5 fruit fly cellular contexts compared by ENCODE assay signal in genomic region chrX:5718476-5719012, dm6.
TF ChIP-seq lines count a peak whose summit lies in the region.

No protein-coding gene starts in this region.

- TF ChIP-seq CTCF in whole organism, embryonic (GFP tag; optimal IDR thresholded peaks at IDR 0.05; lab: Kevin White, UChicago): no peak

TF ChIP-seq in whole organism, adult, 20 proteins besides CTCF, POLR2A, EP300 and RAD21 (continues in another document):
- TF ChIP-seq Hr96 (GFP tag; optimal IDR thresholded peaks at IDR 0.05; lab: Kevin White, UChicago): peak; percentile 45
- TF ChIP-seq CG5204 (GFP tag; optimal IDR thresholded peaks at IDR 0.05; lab: Kevin White, UChicago): peak; percentile 59
- TF ChIP-seq pad (GFP tag; optimal IDR thresholded peaks at IDR 0.05; lab: Kevin White, UChicago): peak; percentile 77
- peak; percentile 87 for TF ChIP-seq CG11617 (GFP tag; optimal IDR thresholded peaks at IDR 0.05; lab: Kevin White, UChicago)
- TF ChIP-seq bab1 (GFP tag; optimal IDR thresholded peaks at IDR 0.05; lab: Kevin White, UChicago): peak; percentile 25
- peak; percentile 52 for TF ChIP-seq toe (GFP tag; optimal IDR thresholded peaks at IDR 0.05; lab: Kevin White, UChicago)
- TF ChIP-seq CG14711 (tag; optimal IDR thresholded peaks at IDR 0.05; lab: Kevin White, UChicago): peak; percentile 89
- TF ChIP-seq ovo (GFP tag; optimal IDR thresholded peaks at IDR 0.05; lab: Kevin White, UChicago): peak; percentile 68
- TF ChIP-seq CG33017 (tag; optimal IDR thresholded peaks at IDR 0.05; lab: Kevin White, UChicago): peak; percentile 90
- TF ChIP-seq kay (GFP tag; lab: Kevin White, UChicago; ENCODE audit: borderline replicate concordance): peak; percentile 64
- TF ChIP-seq CG12768 (GFP tag; optimal IDR thresholded peaks at IDR 0.05; lab: Kevin White, UChicago): peak; percentile 91
- peak; percentile 95 for TF ChIP-seq CG7101 (tag; optimal IDR thresholded peaks at IDR 0.05; lab: Kevin White, UChicago)
- TF ChIP-seq tj (GFP tag; optimal IDR thresholded peaks at IDR 0.05; lab: Kevin White, UChicago): peak; percentile 62
- TF ChIP-seq CG1620 (GFP tag; optimal IDR thresholded peaks at IDR 0.05; lab: Kevin White, UChicago): peak; percentile 8
- peak; percentile 69 for TF ChIP-seq Mnt (GFP tag; optimal IDR thresholded peaks at IDR 0.05; lab: Kevin White, UChicago)
- TF ChIP-seq Clk (GFP tag; optimal IDR thresholded peaks at IDR 0.05; lab: Kevin White, UChicago): peak; percentile 70
- TF ChIP-seq cnc (optimal IDR thresholded peaks at IDR 0.05; lab: Kevin White, UChicago): no peak
- TF ChIP-seq cic (GFP tag; optimal IDR thresholded peaks at IDR 0.05; lab: Kevin White, UChicago): peak; percentile 10

TF ChIP-seq in whole organism, embryonic, 481 proteins besides CTCF, POLR2A, EP300 and RAD21 (continues in another document):
- peak; percentile 67 for TF ChIP-seq Ptx1 (GFP tag; IDR thresholded peaks at IDR 0.05; lab: Robert Waterston, UW)
- TF ChIP-seq toy (GFP tag; IDR thresholded peaks at IDR 0.05; lab: Robert Waterston, UW): 0 out of 2 replicates have a peak, but pooled peaks have one; percentile 10
- peak; percentile 37 for TF ChIP-seq CG1233 (GFP tag; optimal IDR thresholded peaks at IDR 0.05; lab: Kevin White, UChicago)
- peak; percentile 71; the same call in 1 of the 2 replicates for TF ChIP-seq ranshi (GFP tag; IDR thresholded peaks at IDR 0.05; lab: Robert Waterston, UW)
- TF ChIP-seq unpg (GFP tag; optimal IDR thresholded peaks at IDR 0.05; lab: Kevin White, UChicago): peak; percentile 64
- TF ChIP-seq CG6813 (GFP tag; optimal IDR thresholded peaks at IDR 0.05; lab: Kevin White, UChicago): peak; percentile 33
- peak; percentile 42 for TF ChIP-seq sqz (GFP tag; optimal IDR thresholded peaks at IDR 0.05; lab: Kevin White, UChicago)
- peak; percentile 61 for TF ChIP-seq H2.0 (GFP tag; IDR thresholded peaks at IDR 0.05; lab: Robert Waterston, UW)
- peak; percentile 60 for TF ChIP-seq CG12391 (tag; optimal IDR thresholded peaks at IDR 0.05; lab: Kevin White, UChicago)
- TF ChIP-seq CG11560 (tag; IDR thresholded peaks at IDR 0.05; lab: Robert Waterston, UW): peak; percentile 39; the same call in 1 of the 3 replicates
- TF ChIP-seq CG3163 (GFP tag; optimal IDR thresholded peaks at IDR 0.05; lab: Kevin White, UChicago): no peak
- TF ChIP-seq HLHmδ (GFP tag; optimal IDR thresholded peaks at IDR 0.05; lab: Kevin White, UChicago): no peak
- no peak for TF ChIP-seq Doc3 (GFP tag; IDR thresholded peaks at IDR 0.05; lab: Robert Waterston, UW; ENCODE audit: partially characterized antibody)
- peak; percentile 67 for TF ChIP-seq CG13296 (GFP tag; optimal IDR thresholded peaks at IDR 0.05; lab: Kevin White, UChicago)
- TF ChIP-seq CG6854 (GFP tag; optimal IDR thresholded peaks at IDR 0.05; lab: Kevin White, UChicago): peak; percentile 17
- peak; percentile 1 for TF ChIP-seq Max (GFP tag; optimal IDR thresholded peaks at IDR 0.05; lab: Kevin White, UChicago)
- no peak for TF ChIP-seq CG1529 (GFP tag; optimal IDR thresholded peaks at IDR 0.05; lab: Kevin White, UChicago)
- TF ChIP-seq Dll (GFP tag; IDR thresholded peaks at IDR 0.05; lab: Robert Waterston, UW; ENCODE audit: partially characterized antibody): no peak

TF ChIP-seq in whole organism, prepupa, 60 proteins besides CTCF, POLR2A, EP300 and RAD21 (continues in another document):
- no peak for TF ChIP-seq CG11902 (GFP tag; optimal IDR thresholded peaks at IDR 0.05; lab: Kevin White, UChicago)
- TF ChIP-seq Eip78C (GFP tag; lab: Kevin White, UChicago): peak; percentile 76
- TF ChIP-seq CG8119 (GFP tag; IDR thresholded peaks at IDR 0.05; lab: Robert Waterston, UW): peak; percentile 60; the same call in 1 of the 3 replicates
- peak; percentile 22 for TF ChIP-seq esn (GFP tag; optimal IDR thresholded peaks at IDR 0.05; lab: Kevin White, UChicago)
- peak; percentile 18 for TF ChIP-seq CG3919 (GFP tag; optimal IDR thresholded peaks at IDR 0.05; lab: Kevin White, UChicago)
- no peak for TF ChIP-seq net (GFP tag; optimal IDR thresholded peaks at IDR 0.05; lab: Kevin White, UChicago)
- TF ChIP-seq Smox (GFP tag; optimal IDR thresholded peaks at IDR 0.05; lab: Kevin White, UChicago): no peak
- no peak for TF ChIP-seq Blimp-1 (GFP tag; optimal IDR thresholded peaks at IDR 0.05; lab: Kevin White, UChicago)
- peak; percentile 28 for TF ChIP-seq CG34406 (GFP tag; optimal IDR thresholded peaks at IDR 0.05; lab: Kevin White, UChicago)
- no peak for TF ChIP-seq fd85E (GFP tag; optimal IDR thresholded peaks at IDR 0.05; lab: Kevin White, UChicago)
- peak; percentile 39 for TF ChIP-seq vri (GFP tag; optimal IDR thresholded peaks at IDR 0.05; lab: Kevin White, UChicago)
- TF ChIP-seq Gug (GFP tag; IDR thresholded peaks at IDR 0.05; lab: Robert Waterston, UW): no peak
- no peak for TF ChIP-seq CG31627 (GFP tag; optimal IDR thresholded peaks at IDR 0.05; lab: Kevin White, UChicago)
- peak; percentile 42; the same call in 1 of the 2 replicates for TF ChIP-seq CG11294 (GFP tag; IDR thresholded peaks at IDR 0.05; lab: Robert Waterston, UW)
- peak; percentile 28 for TF ChIP-seq Hr4 (GFP tag; optimal IDR thresholded peaks at IDR 0.05; lab: Kevin White, UChicago)
- no peak for TF ChIP-seq Hr39 (GFP tag; optimal IDR thresholded peaks at IDR 0.05; lab: Kevin White, UChicago)
- TF ChIP-seq fd59A (GFP tag; optimal IDR thresholded peaks at IDR 0.05; lab: Kevin White, UChicago): no peak
- peak; percentile 55; the same call in 2 of the 3 replicates for TF ChIP-seq CG6163 (GFP tag; IDR thresholded peaks at IDR 0.05; lab: Robert Waterston, UW)
- TF ChIP-seq CG9139 (GFP tag; optimal IDR thresholded peaks at IDR 0.05; lab: Kevin White, UChicago): no peak

TF ChIP-seq in whole organism, pupa, 21 proteins besides CTCF, POLR2A, EP300 and RAD21:
- peak; percentile 19 for TF ChIP-seq CG15710 (tag; optimal IDR thresholded peaks at IDR 0.05; lab: Kevin White, UChicago)
- peak; percentile 45; the same call in 1 of the 2 replicates for TF ChIP-seq CG12605 (GFP tag; IDR thresholded peaks at IDR 0.05; lab: Robert Waterston, UW)
- TF ChIP-seq CG32121 (GFP tag; IDR thresholded peaks at IDR 0.05; lab: Robert Waterston, UW): peak; percentile 50; the same call in 1 of the 2 replicates
- no peak for TF ChIP-seq Pif1A (GFP tag; optimal IDR thresholded peaks at IDR 0.05; lab: Kevin White, UChicago)
- TF ChIP-seq Pif1B (GFP tag; optimal IDR thresholded peaks at IDR 0.05; lab: Kevin White, UChicago): peak; percentile 7
- TF ChIP-seq Ets98B (GFP tag; IDR thresholded peaks at IDR 0.05; lab: Robert Waterston, UW): peak; percentile 68
- 0 out of 3 replicates have a peak, but pooled peaks have one; percentile 35 for TF ChIP-seq CG4496 (GFP tag; IDR thresholded peaks at IDR 0.05; lab: Robert Waterston, UW)
- no peak for TF ChIP-seq CG8301 (tag; optimal IDR thresholded peaks at IDR 0.05; lab: Kevin White, UChicago)

TF ChIP-seq in whole organism, wandering third instar larva, 38 proteins besides CTCF, POLR2A, EP300 and RAD21:
- TF ChIP-seq rgr (GFP tag; optimal IDR thresholded peaks at IDR 0.05; lab: Kevin White, UChicago): peak; percentile 84
- TF ChIP-seq fru (GFP tag; optimal IDR thresholded peaks at IDR 0.05; lab: Kevin White, UChicago): peak; percentile 67
- peak; percentile 39 for TF ChIP-seq br (GFP tag; optimal IDR thresholded peaks at IDR 0.05; lab: Kevin White, UChicago)
- no peak for TF ChIP-seq jim (GFP tag; optimal IDR thresholded peaks at IDR 0.05; lab: Kevin White, UChicago)
- TF ChIP-seq Jra (GFP tag; optimal IDR thresholded peaks at IDR 0.05; lab: Kevin White, UChicago): no peak
- peak; percentile 72 for TF ChIP-seq OdsH (GFP tag; optimal IDR thresholded peaks at IDR 0.05; lab: Kevin White, UChicago)
- TF ChIP-seq foxo (GFP tag; optimal IDR thresholded peaks at IDR 0.05; lab: Kevin White, UChicago): peak in 1 of 2 experiments; percentile 83
- TF ChIP-seq sv (GFP tag; optimal IDR thresholded peaks at IDR 0.05; lab: Kevin White, UChicago): no peak
- TF ChIP-seq Hr78 (GFP tag; optimal IDR thresholded peaks at IDR 0.05; lab: Kevin White, UChicago): no peak
- no peak for TF ChIP-seq dl (GFP tag; optimal IDR thresholded peaks at IDR 0.05; lab: Kevin White, UChicago; ENCODE audit: insufficient read depth in 1 of 2, partially characterized antibody in 2 of 2)
- TF ChIP-seq sage (GFP tag; optimal IDR thresholded peaks at IDR 0.05; lab: Kevin White, UChicago): peak; percentile 52
- peak; percentile 84 for TF ChIP-seq HLH106 (tag; optimal IDR thresholded peaks at IDR 0.05; lab: Kevin White, UChicago)
- TF ChIP-seq CG9705 (GFP tag; optimal IDR thresholded peaks at IDR 0.05; lab: Kevin White, UChicago): peak; percentile 59
- no peak for TF ChIP-seq Rel (GFP tag; optimal IDR thresholded peaks at IDR 0.05; lab: Kevin White, UChicago)
- peak; percentile 67 for TF ChIP-seq Rel (tag; optimal IDR thresholded peaks at IDR 0.05; lab: Kevin White, UChicago)
- peak; percentile 55 for TF ChIP-seq Hnf4 (GFP tag; optimal IDR thresholded peaks at IDR 0.05; lab: Kevin White, UChicago)
- TF ChIP-seq psq (GFP tag; optimal IDR thresholded peaks at IDR 0.05; lab: Kevin White, UChicago): peak; percentile 55
- TF ChIP-seq h (GFP tag; optimal IDR thresholded peaks at IDR 0.05; lab: Kevin White, UChicago): peak; percentile 70
- peak; percentile 42 for TF ChIP-seq dmrt93B (GFP tag; optimal IDR thresholded peaks at IDR 0.05; lab: Kevin White, UChicago)
- peak; percentile 81 for TF ChIP-seq Sp1 (GFP tag; optimal IDR thresholded peaks at IDR 0.05; lab: Kevin White, UChicago)
- TF ChIP-seq brk (GFP tag; optimal IDR thresholded peaks at IDR 0.05; lab: Kevin White, UChicago): peak; percentile 45
- peak; percentile 46 for TF ChIP-seq ey (GFP tag; optimal IDR thresholded peaks at IDR 0.05; lab: Kevin White, UChicago)
